Fruit fly (Drosophila melanogaster): ENCODE measurements around the gene CG43248.

dm6 chr3L:15547187-15547790, 16.0 kb upstream of the CG43248 start:
- TF ChIP-seq Mio (GFP tag; optimal IDR thresholded peaks at IDR 0.05) (no peak), usp (GFP tag; optimal IDR thresholded peaks at IDR 0.05) (no peak)

Measured in whole organism, wandering third instar larva.